Fruit fly (Drosophila melanogaster) whole organism, embryonic: Measurements from ENCODE around the gene Sec5.

ENCODE experiments used
- Atf3 ChIP-seq: fragments of 200-800 bp; sonication (Bioruptor generic); optimal IDR thresholded peaks from 3 replicates; lab custom pipeline; 2016; ENCODE audit warnings: missing biosample characterization, missing genetic modification characterization
- CG11085 ChIP-seq: fragments of 200-800 bp; sonication (Bioruptor generic); IDR thresholded peaks from 2 replicates; pipeline ENCODE4 v1.3.6; 2022; ENCODE audit warnings: missing biosample characterization, missing genetic modification characterization
- CG11247 ChIP-seq: fragments of 200-800 bp; sonication (Bioruptor generic); IDR thresholded peaks from 2 replicates; pipeline ENCODE4 v1.3.6; 2022; ENCODE audit warnings: missing biosample characterization, missing genetic modification characterization
- CG12104 ChIP-seq: fragments of 200-800 bp; sonication (Bioruptor generic); optimal IDR thresholded peaks from 3 replicates; lab custom pipeline; 2016; ENCODE audit warnings: missing biosample characterization, missing genetic modification characterization
- CG12391 ChIP-seq: fragments of 200-800 bp; sonication (Bioruptor generic); optimal IDR thresholded peaks from 3 replicates; lab custom pipeline; 2018; ENCODE audit warnings: missing biosample characterization, mild to moderate bottlenecking, missing genetic modification characterization, moderate library complexity
- CG13775 ChIP-seq: fragments of 200-800 bp; sonication (Bioruptor generic); optimal IDR thresholded peaks from 3 replicates; lab custom pipeline; 2017; ENCODE audit warnings: missing biosample characterization, mild to moderate bottlenecking, missing genetic modification characterization
- CG15601 ChIP-seq: fragments of 200-800 bp; sonication (Bioruptor generic); optimal IDR thresholded peaks from 3 replicates; lab custom pipeline; 2019; ENCODE audit warnings: missing biosample characterization, mild to moderate bottlenecking, missing genetic modification characterization, moderate library complexity
- CG17361 ChIP-seq: fragments of 200-800 bp; sonication (Bioruptor generic); IDR thresholded peaks from 3 replicates; pipeline ENCODE4 v1.3.6; 2022; ENCODE audit warnings: missing biosample characterization, missing genetic modification characterization
- CG18262 ChIP-seq: fragments of 200-800 bp; optimal IDR thresholded peaks from 3 replicates; lab custom pipeline; 2019; ENCODE audit warnings: missing biosample characterization, mild to moderate bottlenecking, missing genetic modification characterization, moderate library complexity
- CG18599 ChIP-seq: fragments of 200-800 bp; sonication (Bioruptor generic); optimal IDR thresholded peaks from 3 replicates; lab custom pipeline; 2017; ENCODE audit warnings: missing biosample characterization, missing genetic modification characterization, mild to moderate bottlenecking, moderate library complexity, missing genetic modification reagents
- CG18619 ChIP-seq: fragments of 200-800 bp; sonication (Bioruptor generic); optimal IDR thresholded peaks from 3 replicates; lab custom pipeline; 2017; ENCODE audit warnings: missing biosample characterization, mild to moderate bottlenecking, missing genetic modification characterization
- CG4424 ChIP-seq: fragments of 200-800 bp; sonication (Bioruptor generic); optimal IDR thresholded peaks from 3 replicates; lab custom pipeline; 2016; ENCODE audit warnings: missing biosample characterization, missing genetic modification characterization
- CG7271 ChIP-seq: fragments of 200-800 bp; sonication (Bioruptor generic); optimal IDR thresholded peaks from 2 replicates; lab custom pipeline; 2018; ENCODE audit warnings: missing biosample characterization, mild to moderate bottlenecking, missing genetic modification characterization, moderate library complexity
- CG9437 ChIP-seq: fragments of 200-800 bp; sonication (Bioruptor generic); optimal IDR thresholded peaks from 2 replicates; lab custom pipeline; 2018; ENCODE audit warnings: missing biosample characterization, mild to moderate bottlenecking, missing genetic modification characterization
- Ets65A ChIP-seq: fragments of 200-800 bp; sonication (Bioruptor generic); peaks from one replicate; lab custom pipeline; 2016; ENCODE audit warnings: missing biosample characterization, missing genetic modification characterization
- Hr39 ChIP-seq: fragments of >200 bp; optimal IDR thresholded peaks from 2 replicates; lab custom pipeline; 2017
- MBD-R2 ChIP-seq: fragments of 200-800 bp; sonication (Bioruptor generic); IDR thresholded peaks from 2 replicates; pipeline ENCODE4 v1.3.6; 2022; ENCODE audit warnings: missing biosample characterization, missing genetic modification characterization
- NC2β ChIP-seq: fragments of 200-800 bp; sonication (Bioruptor generic); optimal IDR thresholded peaks from 2 replicates; lab custom pipeline; 2016; ENCODE audit warnings: missing biosample characterization, missing genetic modification characterization
- Nf-YB ChIP-seq: fragments of 200-800 bp; sonication (Bioruptor generic); optimal IDR thresholded peaks from 3 replicates; lab custom pipeline; 2019; ENCODE audit warnings: missing biosample characterization, mild to moderate bottlenecking, missing genetic modification characterization, moderate library complexity
- TFAM ChIP-seq: fragments of 200-800 bp; sonication (Bioruptor generic); optimal IDR thresholded peaks from 2 replicates; lab custom pipeline; 2017; ENCODE audit warnings: missing biosample characterization, missing genetic modification characterization, inconsistent platforms
- Xrp1 ChIP-seq: fragments of 200-800 bp; sonication (Bioruptor generic); IDR thresholded peaks from 2 replicates; pipeline ENCODE4 v1.3.6; 2022; ENCODE audit warnings: missing biosample characterization, missing genetic modification characterization
- az2 ChIP-seq: fragments of 200-800 bp; sonication (Bioruptor generic); optimal IDR thresholded peaks from 3 replicates; lab custom pipeline; 2016; ENCODE audit warnings: missing biosample characterization, missing genetic modification characterization
- croc ChIP-seq: fragments of 200-800 bp; sonication (Bioruptor generic); conservative IDR thresholded peaks from 3 replicates; pipeline ENCODE4 v1.3.6; 2022; ENCODE audit warnings: missing biosample characterization, missing genetic modification characterization
- da ChIP-seq: fragments of 200-800 bp; sonication (Bioruptor generic); optimal IDR thresholded peaks from 2 replicates; lab custom pipeline; 2016; ENCODE audit warnings: missing biosample characterization, missing genetic modification characterization
- ems ChIP-seq: fragments of 200-800 bp; sonication (Bioruptor generic); optimal IDR thresholded peaks from 3 replicates; lab custom pipeline; 2016; ENCODE audit warnings: missing biosample characterization, missing genetic modification characterization
- esg ChIP-seq: fragments of 200-800 bp; sonication (Bioruptor generic); conservative IDR thresholded peaks from 2 replicates; pipeline ENCODE4 v1.3.6; 2022; ENCODE audit warnings: missing biosample characterization, missing genetic modification characterization
- fd3F ChIP-seq: fragments of 200-800 bp; sonication (Bioruptor generic); optimal IDR thresholded peaks from 2 replicates; lab custom pipeline; 2018; ENCODE audit warnings: missing biosample characterization, mild to moderate bottlenecking, missing genetic modification characterization, moderate library complexity
- ftz-f1 ChIP-seq: fragments of 200-800 bp; sonication (Bioruptor generic); optimal IDR thresholded peaks from 2 replicates; lab custom pipeline; 2016; ENCODE audit warnings: missing biosample characterization, missing genetic modification characterization
- hkb ChIP-seq, 2 experiments: fragments of 200-800 bp in 1 of 2; fragments of >200 bp in 1 of 2; sonication (Bioruptor generic) in 1 of 2; IDR thresholded peaks in 1 of 2; optimal IDR thresholded peaks in 1 of 2; 2 replicates each; pipeline versions ENCODE4 v1.3.6 to Lab custom; 2017 to 2022; ENCODE audit warnings: missing biosample characterization in 1 of 2, missing genetic modification characterization in 1 of 2
- nerfin-2 ChIP-seq: fragments of 200-800 bp; sonication (Bioruptor generic); IDR thresholded peaks from 2 replicates; pipeline ENCODE4 v1.3.6; 2022; ENCODE audit warnings: missing biosample characterization, missing genetic modification characterization; ENCODE audit not compliant: partially characterized antibody
- nmo ChIP-seq: fragments of 200-800 bp; sonication (Bioruptor generic); optimal IDR thresholded peaks from 2 replicates; lab custom pipeline; 2018; ENCODE audit warnings: missing biosample characterization, mild to moderate bottlenecking, missing genetic modification characterization, moderate library complexity
- onecut ChIP-seq: fragments of 200-800 bp; sonication (Bioruptor generic); IDR thresholded peaks from 2 replicates; pipeline ENCODE4 v1.3.6; 2022; ENCODE audit warnings: missing biosample characterization, missing genetic modification characterization
- pum ChIP-seq: fragments of 200-800 bp; sonication (Bioruptor generic); optimal IDR thresholded peaks from 2 replicates; lab custom pipeline; 2016; ENCODE audit warnings: missing biosample characterization, missing genetic modification characterization
- sens ChIP-seq: fragments of 200-800 bp; sonication (Bioruptor generic); peaks from one replicate; lab custom pipeline; 2016; ENCODE audit warnings: missing biosample characterization, missing genetic modification characterization
- sisA ChIP-seq: fragments of 200-800 bp; sonication (Bioruptor generic); IDR thresholded peaks from 2 replicates; pipeline ENCODE4 v1.3.6; 2022; ENCODE audit warnings: missing biosample characterization, missing genetic modification characterization

The Sec5 gene

DNA sequence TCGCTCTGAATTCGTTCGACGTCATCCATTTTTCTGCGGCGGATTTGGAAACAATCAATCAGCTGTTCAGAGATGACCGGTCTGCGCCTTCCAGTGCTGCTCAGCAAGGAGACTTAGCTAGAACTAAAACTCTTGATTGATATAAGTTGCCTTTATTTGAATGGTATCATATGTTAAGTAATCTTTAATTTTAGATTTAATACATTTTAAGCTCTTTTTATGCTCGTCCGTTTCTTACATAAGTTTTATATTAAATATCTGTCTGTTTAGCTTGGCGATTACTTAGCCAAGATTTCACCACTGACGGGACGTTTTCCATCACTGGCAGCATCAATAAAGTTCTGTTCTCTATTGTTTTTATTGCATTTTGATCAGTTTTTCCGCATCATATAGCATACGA is at the start of gene Sec5, which contains the start of gene Cog3 (continued):
- TF ChIP-seq CG17361 (GFP tag; lab: Robert Waterston, UW) (no peak; the same call in 1 of the 3 replicates), da (GFP tag; lab: Kevin White, UChicago) (no peak), esg (GFP tag; lab: Robert Waterston, UW) (peak; percentile 27; the same call in 1 of the 2 replicates), nmo (GFP tag; lab: Kevin White, UChicago) (peak; percentile 72), CG11247 (GFP tag; lab: Robert Waterston, UW) (peak; percentile 56), ftz-f1 (GFP tag; lab: Kevin White, UChicago) (peak; percentile 22), az2 (GFP tag; lab: Kevin White, UChicago) (peak; percentile 47), CG12104 (GFP tag; lab: Kevin White, UChicago) (peak; percentile 58), pum (GFP tag; lab: Kevin White, UChicago) (no peak), CG18262 (tag; lab: Kevin White, UChicago) (no peak), croc (peak; percentile 26; the same call in 2 of the 3 replicates), NC2β (GFP tag; lab: Kevin White, UChicago) (peak; percentile 17), Atf3 (GFP tag; lab: Kevin White, UChicago) (peak; percentile 9), CG4424 (peak; percentile 70), fd3F (GFP tag; lab: Kevin White, UChicago) (peak; percentile 34), CG13775 (GFP tag; lab: Kevin White, UChicago) (peak; percentile 67), Xrp1 (GFP tag; lab: Robert Waterston, UW) (peak; percentile 68), CG9437 (GFP tag; lab: Kevin White, UChicago) (peak; percentile 59), Nf-YB (GFP tag; lab: Kevin White, UChicago) (no peak), MBD-R2 (GFP tag; lab: Robert Waterston, UW) (peak; percentile 93), onecut (GFP tag; lab: Robert Waterston, UW) (no peak; the same call in 1 of the 2 replicates), hkb (optimal IDR thresholded peaks at IDR 0.05; lab: Kevin White, UChicago) (peak; percentile 72), hkb (GFP tag; IDR thresholded peaks at IDR 0.05; lab: Robert Waterston, UW) (no peak), ems (GFP tag; lab: Kevin White, UChicago) (peak; percentile 57)
- TF ChIP-seq, all 482 proteins: peak for 177

DNA sequence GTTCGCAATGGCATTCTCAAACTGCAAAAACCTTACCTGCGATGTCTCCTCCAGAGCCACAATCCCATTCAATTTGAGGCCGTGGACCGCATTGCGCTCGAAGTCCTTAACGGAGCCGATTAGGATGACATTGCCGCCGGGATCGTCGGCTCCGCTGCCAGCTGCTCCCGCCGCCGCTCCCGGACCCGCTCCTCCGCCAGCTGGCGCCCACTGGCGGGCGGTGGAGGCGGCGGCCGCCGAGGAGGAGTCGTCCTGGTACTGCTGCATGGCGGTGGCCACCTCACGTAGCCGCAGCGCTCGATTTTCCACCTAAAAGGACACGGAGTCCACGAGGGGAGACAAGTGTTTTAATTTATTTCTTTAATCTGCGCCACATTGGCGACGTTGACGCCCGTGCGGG is 49.4 kb upstream of the Sec5 start:
- TF ChIP-seq CG12391 (tag; lab: Kevin White, UChicago) (no peak), Ets65A (GFP tag; lab: Kevin White, UChicago) (peak; percentile 0), sisA (GFP tag; lab: Robert Waterston, UW) (peak; percentile 22; the same call in 1 of the 2 replicates), Hr39 (lab: Kevin White, UChicago) (peak; percentile 55), sens (GFP tag; lab: Kevin White, UChicago) (no peak), TFAM (GFP tag; lab: Kevin White, UChicago) (no peak)

DNA sequence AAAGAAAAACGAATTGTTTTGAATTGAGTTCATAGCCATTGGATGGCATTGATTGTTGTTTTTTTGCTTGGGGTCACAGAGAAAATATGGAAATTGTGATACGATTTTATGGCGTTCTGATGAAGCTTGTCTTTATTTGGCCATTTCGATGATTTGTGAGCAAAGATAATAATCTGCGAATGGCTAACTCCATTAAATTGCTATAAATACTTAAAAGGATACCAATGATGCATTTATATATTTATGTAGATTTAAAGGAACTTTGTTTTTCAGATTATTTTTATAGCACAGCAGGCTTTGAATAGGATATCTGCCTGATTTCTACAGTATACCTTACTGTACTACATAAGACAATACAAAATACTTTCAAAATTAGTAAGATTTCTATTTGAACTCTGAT is 46.8 kb upstream of the Sec5 start, which contains the start of gene CG8840:
CG8840 (plus strand) TSS at position 301 of the 400 bp plus-strand sequence.
- TF ChIP-seq CG18599 (GFP tag; lab: Kevin White, UChicago): no peak
- TF ChIP-seq CG7271 (tag; lab: Kevin White, UChicago): no peak
- TF ChIP-seq nerfin-2 (GFP tag; lab: Robert Waterston, UW): no peak
- TF ChIP-seq CG15601 (tag; lab: Kevin White, UChicago): no peak
- no peak for TF ChIP-seq CG18619 (GFP tag; lab: Kevin White, UChicago)
- TF ChIP-seq CG11085 (GFP tag; lab: Robert Waterston, UW): no peak
- TF ChIP-seq sens (GFP tag; lab: Kevin White, UChicago): peak; percentile 29
